Fruit fly (Drosophila melanogaster): Measurements from ENCODE around the gene Ser12.
A peak's percentile ranks its signal among the peaks of the same experiment; 100 is the strongest.

The Ser12 gene

dm6 chr2L:2201107-2201561 lies 49.9 kb downstream of the Ser12 start:
- TF ChIP-seq Myc (optimal IDR thresholded peaks at IDR 0.05) (no peak), foxo (GFP tag; optimal IDR thresholded peaks at IDR 0.05) (peak in 1 of 2 experiments; percentile 82), Hnf4 (GFP tag; optimal IDR thresholded peaks at IDR 0.05) (peak; percentile 65), lola (GFP tag; optimal IDR thresholded peaks at IDR 0.05) (no peak), Dif (GFP tag; optimal IDR thresholded peaks at IDR 0.05; ENCODE audit: partially characterized antibody) (no peak), tai (GFP tag; optimal IDR thresholded peaks at IDR 0.05) (peak; percentile 51), fru (GFP tag; optimal IDR thresholded peaks at IDR 0.05) (peak; percentile 76), Vsx2 (GFP tag; optimal IDR thresholded peaks at IDR 0.05; ENCODE audit: partially characterized antibody) (no peak), ey (GFP tag; optimal IDR thresholded peaks at IDR 0.05) (peak; percentile 78), woc (GFP tag; optimal IDR thresholded peaks at IDR 0.05) (peak; percentile 24), Abd-B (GFP tag; optimal IDR thresholded peaks at IDR 0.05) (no peak), Dfd (GFP tag; optimal IDR thresholded peaks at IDR 0.05) (no peak), HLH106 (tag; optimal IDR thresholded peaks at IDR 0.05) (peak; percentile 74), Hr78 (GFP tag; optimal IDR thresholded peaks at IDR 0.05) (no peak), rgr (GFP tag; optimal IDR thresholded peaks at IDR 0.05) (peak; percentile 78), sage (GFP tag; optimal IDR thresholded peaks at IDR 0.05) (peak; percentile 61), sv (GFP tag; optimal IDR thresholded peaks at IDR 0.05) (peak; percentile 64), Mio (GFP tag; optimal IDR thresholded peaks at IDR 0.05) (no peak), CrebA (GFP tag; optimal IDR thresholded peaks at IDR 0.05; ENCODE audit: borderline replicate concordance) (peak; percentile 7), usp (GFP tag; optimal IDR thresholded peaks at IDR 0.05) (no peak), Sp1 (GFP tag; optimal IDR thresholded peaks at IDR 0.05) (peak; percentile 78), Jra (GFP tag; optimal IDR thresholded peaks at IDR 0.05) (no peak), h (GFP tag; optimal IDR thresholded peaks at IDR 0.05) (peak; percentile 85), N (GFP tag; optimal IDR thresholded peaks at IDR 0.05) (no peak), dl (GFP tag; optimal IDR thresholded peaks at IDR 0.05; ENCODE audit: insufficient read depth in 1 of 2, partially characterized antibody in 2 of 2) (no peak), CG32264 (GFP tag; optimal IDR thresholded peaks at IDR 0.05) (peak; percentile 72), OdsH (GFP tag; optimal IDR thresholded peaks at IDR 0.05) (peak; percentile 73), br (GFP tag; optimal IDR thresholded peaks at IDR 0.05) (peak; percentile 76), CG9705 (GFP tag; optimal IDR thresholded peaks at IDR 0.05) (peak; percentile 25), pan (optimal IDR thresholded peaks at IDR 0.05) (no peak), brk (GFP tag; optimal IDR thresholded peaks at IDR 0.05) (peak; percentile 47), Hr83 (GFP tag; optimal IDR thresholded peaks at IDR 0.05; ENCODE audit: poor library complexity, severe bottlenecking) (no peak), Rel (GFP tag; optimal IDR thresholded peaks at IDR 0.05) (no peak), Rel (tag; optimal IDR thresholded peaks at IDR 0.05) (no peak), GATAd (GFP tag; optimal IDR thresholded peaks at IDR 0.05) (no peak), psq (GFP tag; optimal IDR thresholded peaks at IDR 0.05) (peak; percentile 48), dsf (GFP tag; optimal IDR thresholded peaks at IDR 0.05; ENCODE audit: borderline replicate concordance) (no peak), jim (GFP tag; optimal IDR thresholded peaks at IDR 0.05) (no peak), dmrt93B (GFP tag; optimal IDR thresholded peaks at IDR 0.05) (peak; percentile 58)

All from whole organism, wandering third instar larva.